Worm (Caenorhabditis elegans) whole organism, young adult: Measurements from ENCODE around the gene srw-19.
"Not testable (repeated sequence)": the region's sequence is repeated elsewhere in the genome, so short reads cannot be mapped to it uniquely, and the experiment has no call there.

Source experiments
- F49E8.2 ChIP-seq: sonication (generic microtip); optimal IDR thresholded peaks from 3 replicates; lab custom pipeline; 2017; ENCODE audit warnings: missing genetic modification characterization, mild to moderate bottlenecking, missing compliant biosample characterization, antibody characterized with exemption, moderate library complexity; ENCODE audit not compliant: insufficient read depth
- Y53G8AR.9 ChIP-seq: fragments of 200-800 bp; sonication (Bioruptor generic); conservative IDR thresholded peaks from 2 replicates; pipeline ENCODE4 v1.3.6; 2022; ENCODE audit warnings: missing genetic modification reagents, missing genetic modification characterization, missing compliant biosample characterization
- let-526 ChIP-seq: fragments of 200-800 bp; sonication (Bioruptor generic); IDR thresholded peaks from 2 replicates; pipeline ENCODE4 v1.3.6; 2022; ENCODE audit warnings: missing genetic modification reagents, missing genetic modification characterization, missing compliant biosample characterization
- nhr-27 ChIP-seq: fragments of 200-800 bp; sonication (Bioruptor generic); optimal IDR thresholded peaks from 2 replicates; lab custom pipeline; 2018; ENCODE audit warnings: mild to moderate bottlenecking, missing genetic modification characterization, moderate library complexity, missing compliant biosample characterization
- nhr-90 ChIP-seq: sonication (generic microtip); optimal IDR thresholded peaks from 2 replicates; lab custom pipeline; 2016; ENCODE audit warnings: missing genotype, mild to moderate bottlenecking, missing genetic modification characterization, missing compliant biosample characterization
- snpc-4 ChIP-seq, 5 experiments: fragments of 150-350 bp in 1 of 5; sonication (generic microtip) in 4 of 5; optimal IDR thresholded peaks; 2 replicates each; lab custom pipeline; 2014 to 2018; ENCODE audit warnings: missing genetic modification characterization in 5 of 5, missing biosample characterization in 3 of 5, antibody characterized with exemption in 2 of 5, mild to moderate bottlenecking in 2 of 5, missing compliant biosample characterization in 2 of 5, missing genotype in 2 of 5, moderate library complexity in 2 of 5, missing genetic modification reagents in 1 of 5
- sptf-2 ChIP-seq: fragments of 200-800 bp; sonication (Bioruptor generic); optimal IDR thresholded peaks from 2 replicates; lab custom pipeline; 2018; ENCODE audit warnings: mild to moderate bottlenecking, missing genetic modification characterization, missing compliant biosample characterization

DNA sequence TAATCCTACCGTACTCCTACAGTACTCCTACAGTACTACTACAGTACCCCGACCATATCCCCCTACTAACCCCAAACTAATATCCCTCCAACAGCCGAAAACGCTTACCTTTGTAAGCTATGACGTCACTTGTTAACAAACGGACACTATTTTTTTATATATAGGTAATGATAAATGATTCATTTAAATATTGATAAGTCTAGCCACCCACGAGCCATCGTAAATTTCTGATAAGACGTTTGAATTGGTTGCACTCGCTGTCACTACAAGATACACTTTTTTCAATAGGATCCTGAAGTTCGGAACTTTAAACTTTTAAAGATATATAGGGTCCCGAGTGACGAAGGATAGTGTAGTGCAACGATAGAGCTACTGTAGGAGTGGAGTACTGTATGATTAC is 41.5 kb upstream of the srw-19 start, which contains the start of gene nhr-247:
- TF ChIP-seq Y53G8AR.9 (GFP tag; lab: Robert Waterston, UW); F49E8.2; let-526 (GFP tag; lab: Robert Waterston, UW); nhr-27 (tag; lab: Kevin White, UChicago); snpc-4 (GFP tag; optimal IDR thresholded peaks at IDR 0.05; lab: Kevin White, UChicago); snpc-4 (tag; optimal IDR thresholded peaks at IDR 0.05; lab: Kevin White, UChicago); sptf-2; nhr-90 (tag; lab: Kevin White, UChicago): not testable (repeated sequence)
